Worm (Caenorhabditis elegans): ENCODE data around the gene vha-6.

The vha-6 gene

ce11 chrII:11464427-11464944 is 26.2 kb upstream of the vha-6 start, which contains the start of the genes aars-1 and rga-1 (continued):
- TF ChIP-seq lim-7 (GFP tag; IDR thresholded peaks at IDR 0.05) = no peak
- no peak for TF ChIP-seq F37D6.2 (tag; optimal IDR thresholded peaks at IDR 0.05)
- TF ChIP-seq nhr-11 (tag; optimal IDR thresholded peaks at IDR 0.05) = no peak
- TF ChIP-seq ztf-7 (tag; optimal IDR thresholded peaks at IDR 0.05) = no peak
- TF ChIP-seq unc-130 (GFP tag; optimal IDR thresholded peaks at IDR 0.05) = no peak
- TF ChIP-seq ceh-82 (tag; optimal IDR thresholded peaks at IDR 0.05) = no peak
- no peak for TF ChIP-seq fkh-10 (GFP tag; optimal IDR thresholded peaks at IDR 0.05)
- no peak for TF ChIP-seq zip-11 (GFP tag; IDR thresholded peaks at IDR 0.05)

- TF ChIP-seq unc-130 (GFP tag; optimal IDR thresholded peaks at IDR 0.05) = peak; percentile 5
- TF ChIP-seq R02D3.7 (tag; optimal IDR thresholded peaks at IDR 0.05) = peak; percentile 72
- no peak for TF ChIP-seq T20F7.1 (GFP tag; optimal IDR thresholded peaks at IDR 0.05)
- peak; percentile 76 for TF ChIP-seq mes-2 (tag; optimal IDR thresholded peaks at IDR 0.05; ENCODE audit: poor library complexity, severe bottlenecking)
Observed at ce11 chrII:11463899-11464298, 25.6 kb upstream of the vha-6 start.

ce11 chrII:11459883-11460282 is 21.6 kb upstream of the vha-6 start:
- peak; percentile 12 for TF ChIP-seq aha-1 (tag)
- TF ChIP-seq daf-16 (GFP tag; optimal IDR thresholded peaks at IDR 0.05) = no peak
- TF ChIP-seq daf-16 (tag; optimal IDR thresholded peaks at IDR 0.05) = peak; percentile 43
- peak; percentile 54 for TF ChIP-seq pqm-1 (tag; optimal IDR thresholded peaks at IDR 0.05)
- TF ChIP-seq nhr-11 (tag; optimal IDR thresholded peaks at IDR 0.05) = no peak
- TF ChIP-seq lsy-2 (tag; optimal IDR thresholded peaks at IDR 0.05) = no peak
- TF ChIP-seq sdz-12 (GFP tag; optimal IDR thresholded peaks at IDR 0.05) = no peak
- no peak for TF ChIP-seq daf-12 (tag; optimal IDR thresholded peaks at IDR 0.05)
- no peak for TF ChIP-seq dmd-8 (GFP tag; IDR thresholded peaks at IDR 0.05)
- no peak for TF ChIP-seq dpl-1 (GFP tag; optimal IDR thresholded peaks at IDR 0.05)
- peak; percentile 40 for TF ChIP-seq hlh-11 (tag; optimal IDR thresholded peaks at IDR 0.05)
- peak; percentile 75 for TF ChIP-seq nhr-28 (tag; optimal IDR thresholded peaks at IDR 0.05)
- peak; percentile 11 for TF ChIP-seq nhr-77 (tag; optimal IDR thresholded peaks at IDR 0.05)
- peak; percentile 20; the same call in 1 of the 2 replicates for TF ChIP-seq lin-38 (GFP tag; IDR thresholded peaks at IDR 0.05)
- no peak for TF ChIP-seq gei-8 (GFP tag; optimal IDR thresholded peaks at IDR 0.05)
- no peak for TF ChIP-seq F10B5.3 (tag; optimal IDR thresholded peaks at IDR 0.05)
- TF ChIP-seq snpc-1.2 (GFP tag; IDR thresholded peaks at IDR 0.05) = no peak
- no peak for TF ChIP-seq Y75B8A.6 (GFP tag; IDR thresholded peaks at IDR 0.05)
- no peak for TF ChIP-seq nhr-6 (tag; optimal IDR thresholded peaks at IDR 0.05)
- TF ChIP-seq ZK337.2 (GFP tag; IDR thresholded peaks at IDR 0.05) = no peak
- TF ChIP-seq nhr-48 (tag; optimal IDR thresholded peaks at IDR 0.05) = no peak
- no peak for TF ChIP-seq daf-19 (GFP tag; conservative IDR thresholded peaks at IDR 0.05)
- no peak for TF ChIP-seq egl-27 (tag; optimal IDR thresholded peaks at IDR 0.05)
- no peak for TF ChIP-seq rbr-2 (tag; optimal IDR thresholded peaks at IDR 0.05)
- TF ChIP-seq zip-2 (tag; optimal IDR thresholded peaks at IDR 0.05) = no peak
- peak; percentile 27; the same call in 1 of the 2 replicates for TF ChIP-seq dmd-6 (GFP tag; IDR thresholded peaks at IDR 0.05)
- no peak for TF ChIP-seq tag-97 (GFP tag; IDR thresholded peaks at IDR 0.05)
- TF ChIP-seq nhr-102 (tag; optimal IDR thresholded peaks at IDR 0.05) = no peak
- no peak for TF ChIP-seq nhr-10 (tag; optimal IDR thresholded peaks at IDR 0.05)
- no peak for TF ChIP-seq ceh-32 (tag; optimal IDR thresholded peaks at IDR 0.05; ENCODE audit: poor library complexity)
- peak; percentile 39 for TF ChIP-seq dve-1 (tag; optimal IDR thresholded peaks at IDR 0.05; ENCODE audit: insufficient read depth)

Measured in whole organism, L4 larva.